Worm (Caenorhabditis elegans) whole organism, mixed stage, embryonic: ENCODE measurements around the gene syd-9.

Experiments used
- blmp-1 ChIP-seq: fragments of 150-350 bp; optimal IDR thresholded peaks from 2 replicates; lab custom pipeline; 2014; ENCODE audit warnings: missing biosample characterization, missing genetic modification characterization
- ceh-39 ChIP-seq: fragments of 150-350 bp; optimal IDR thresholded peaks from 2 replicates; lab custom pipeline; 2014; ENCODE audit warnings: missing biosample characterization, missing genetic modification characterization
- ceh-83 ChIP-seq: fragments of 200-800 bp; sonication (Bioruptor generic); optimal IDR thresholded peaks from 2 replicates; lab custom pipeline; 2018; ENCODE audit warnings: mild to moderate bottlenecking, missing genetic modification characterization, missing compliant biosample characterization
- ces-1 ChIP-seq: fragments of 150-350 bp; optimal IDR thresholded peaks from 2 replicates; lab custom pipeline; 2014; ENCODE audit warnings: missing biosample characterization, missing genetic modification reagents, missing genetic modification characterization
- drap-1 ChIP-seq: fragments of 200-800 bp; sonication (Bioruptor generic); optimal IDR thresholded peaks from 3 replicates; lab custom pipeline; 2018; ENCODE audit warnings: mild to moderate bottlenecking, missing genetic modification characterization, missing compliant biosample characterization
- elt-3 ChIP-seq: fragments of 150-350 bp; optimal IDR thresholded peaks from 2 replicates; lab custom pipeline; 2014; ENCODE audit warnings: missing biosample characterization, missing genetic modification characterization
- flh-1 ChIP-seq: fragments of 200-800 bp; sonication (Bioruptor generic); optimal IDR thresholded peaks from 2 replicates; lab custom pipeline; 2018; ENCODE audit warnings: mild to moderate bottlenecking, missing genetic modification characterization, moderate library complexity, missing compliant biosample characterization
- ham-2 ChIP-seq: fragments of 200-800 bp; sonication (Bioruptor generic); optimal IDR thresholded peaks from 2 replicates; lab custom pipeline; 2018; ENCODE audit warnings: mild to moderate bottlenecking, missing genetic modification characterization, missing compliant biosample characterization
- hlh-1 ChIP-seq: fragments of 150-350 bp; optimal IDR thresholded peaks from 2 replicates; lab custom pipeline; 2014; ENCODE audit warnings: missing biosample characterization, missing genetic modification reagents, missing genetic modification characterization
- lin-13 ChIP-seq: fragments of 150-350 bp; optimal IDR thresholded peaks from 2 replicates; lab custom pipeline; 2014; ENCODE audit warnings: missing biosample characterization, missing genetic modification characterization
- mab-5 ChIP-seq: fragments of 150-350 bp; optimal IDR thresholded peaks from 2 replicates; lab custom pipeline; 2014; ENCODE audit warnings: missing biosample characterization, missing genetic modification characterization
- mep-1 ChIP-seq: fragments of 150-350 bp; optimal IDR thresholded peaks from 2 replicates; lab custom pipeline; 2017; ENCODE audit warnings: missing biosample characterization, missing genetic modification reagents, missing genetic modification characterization, inconsistent platforms
- mls-2 ChIP-seq: sonication (generic microtip); optimal IDR thresholded peaks from 2 replicates; lab custom pipeline; 2016; ENCODE audit warnings: mild to moderate bottlenecking, missing genetic modification characterization, moderate library complexity, missing compliant biosample characterization
- nhr-12 ChIP-seq: fragments of 150-350 bp; optimal IDR thresholded peaks from 2 replicates; lab custom pipeline; 2014; ENCODE audit warnings: missing biosample characterization, missing genetic modification characterization
- nhr-2 ChIP-seq: fragments of 150-350 bp; optimal IDR thresholded peaks from 2 replicates; lab custom pipeline; 2014; ENCODE audit warnings: missing biosample characterization, missing genetic modification characterization
- nhr-28 ChIP-seq: fragments of 150-350 bp; optimal IDR thresholded peaks from 2 replicates; lab custom pipeline; 2014; ENCODE audit warnings: missing biosample characterization, missing genetic modification characterization
- nhr-76 ChIP-seq: sonication (generic microtip); optimal IDR thresholded peaks from 2 replicates; lab custom pipeline; 2017; ENCODE audit warnings: missing biosample characterization, missing genetic modification characterization
- snpc-4 ChIP-seq: fragments of 150-350 bp; optimal IDR thresholded peaks from 2 replicates; lab custom pipeline; 2014; ENCODE audit warnings: missing biosample characterization, missing genetic modification characterization
- tbx-8 ChIP-seq: fragments of 200-800 bp; sonication (Bioruptor generic); optimal IDR thresholded peaks from 2 replicates; lab custom pipeline; 2018; ENCODE audit warnings: mild to moderate bottlenecking, missing genetic modification characterization, moderate library complexity, missing compliant biosample characterization
- unc-120 ChIP-seq: sonication (generic microtip); optimal IDR thresholded peaks from 2 replicates; lab custom pipeline; 2017; ENCODE audit warnings: missing genetic modification characterization, missing compliant biosample characterization; ENCODE audit not compliant: poor library complexity, severe bottlenecking
- unc-39 ChIP-seq: fragments of 150-350 bp; optimal IDR thresholded peaks from 2 replicates; lab custom pipeline; 2014; ENCODE audit warnings: missing biosample characterization, missing genetic modification characterization
- unc-62 ChIP-seq: fragments of 150-350 bp; optimal IDR thresholded peaks from 2 replicates; lab custom pipeline; 2014; ENCODE audit warnings: missing biosample characterization, missing genetic modification reagents, missing genetic modification characterization
- zip-8 ChIP-seq: fragments of 150-350 bp; optimal IDR thresholded peaks from 2 replicates; lab custom pipeline; 2014; ENCODE audit warnings: missing biosample characterization, missing genetic modification characterization
- ztf-11 ChIP-seq: fragments of 150-350 bp; optimal IDR thresholded peaks from 2 replicates; lab custom pipeline; 2014; ENCODE audit warnings: missing biosample characterization, missing genetic modification characterization

The syd-9 gene

ce11 chrX:7264591-7265306 is 46.9 kb downstream of the syd-9 start (continued):
- peak; percentile 74 for TF ChIP-seq mls-2 (tag; lab: Kevin White, UChicago)
- TF ChIP-seq ham-2 (GFP tag; lab: Kevin White, UChicago), result peak; percentile 76
- peak; percentile 43 for TF ChIP-seq mep-1 (tag; lab: Kevin White, UChicago)

- TF ChIP-seq unc-62 (no peak), ceh-83 (GFP tag; lab: Kevin White, UChicago) (no peak)
These were observed 47.5 kb downstream of the syd-9 start, which contains the start of gene F46H5.2 for ce11 chrX:7265348-7265747. Gene F46H5.2 (plus strand): TSS chrX:7265648.

- TF ChIP-seq nhr-12 (tag; lab: Kevin White, UChicago) (no peak), drap-1 (GFP tag; lab: Kevin White, UChicago) (peak; percentile 20), lin-13 (tag; lab: Kevin White, UChicago) (no peak), tbx-8 (GFP tag; lab: Kevin White, UChicago) (no peak), mls-2 (tag; lab: Kevin White, UChicago) (peak; percentile 11), ham-2 (GFP tag; lab: Kevin White, UChicago) (no peak), unc-62 (no peak), ceh-83 (GFP tag; lab: Kevin White, UChicago) (no peak)
These were observed 51.1 kb downstream of the syd-9 start for ce11 chrX:7268965-7269364.

- no peak for TF ChIP-seq flh-1 (GFP tag; lab: Kevin White, UChicago)
- no peak for TF ChIP-seq ceh-39
- TF ChIP-seq ham-2 (GFP tag; lab: Kevin White, UChicago), result no peak
- no peak for TF ChIP-seq zip-8
- no peak for TF ChIP-seq blmp-1 (tag; lab: Kevin White, UChicago)
These were observed 51.5 kb downstream of the syd-9 start, which contains the start of gene grd-7 for ce11 chrX:7269379-7269778. Gene grd-7 (minus strand): TSS chrX:7269479.

- no peak for TF ChIP-seq mep-1 (tag; lab: Kevin White, UChicago)
- no peak for TF ChIP-seq elt-3 (tag; lab: Kevin White, UChicago)
- no peak for TF ChIP-seq unc-120 (tag; lab: Kevin White, UChicago)
- no peak for TF ChIP-seq nhr-76 (tag; lab: Kevin White, UChicago)
- TF ChIP-seq flh-1 (GFP tag; lab: Kevin White, UChicago), result no peak
- TF ChIP-seq nhr-2, result no peak
- TF ChIP-seq mls-2 (tag; lab: Kevin White, UChicago), result no peak
- TF ChIP-seq nhr-12 (tag; lab: Kevin White, UChicago), result no peak
- no peak for TF ChIP-seq snpc-4 (tag; lab: Kevin White, UChicago)
- TF ChIP-seq ztf-11, result no peak
- TF ChIP-seq unc-39 (tag; lab: Kevin White, UChicago), result no peak
- no peak for TF ChIP-seq nhr-28 (tag; lab: Kevin White, UChicago)
- no peak for TF ChIP-seq mab-5 (tag; lab: Kevin White, UChicago)
- no peak for TF ChIP-seq hlh-1 (tag; lab: Kevin White, UChicago)
- no peak for TF ChIP-seq ces-1
These were observed 54.1 kb downstream of the syd-9 start, which contains the start of gene F46H5.11 for ce11 chrX:7271968-7272367. Gene F46H5.11 (minus strand): TSS chrX:7272068.
